Worm (Caenorhabditis elegans): Measurements from ENCODE around the gene Y71H2AM.12.

- TF ChIP-seq tab-1 (GFP tag; IDR thresholded peaks at IDR 0.05) (no peak), cog-1 (tag; optimal IDR thresholded peaks at IDR 0.05) (no peak), flt-1 (GFP tag; IDR thresholded peaks at IDR 0.05) (no peak), ztf-23 (GFP tag; IDR thresholded peaks at IDR 0.05) (no peak)
Measured at ce11 chrIII:2698740-2699139, 35.2 kb downstream of the Y71H2AM.12 start, which contains the start of gene slc-30A9.
